Worm (Caenorhabditis elegans) whole organism, mixed stage, embryonic: ENCODE data around the gene srx-84.

Experiments used
- blmp-1 ChIP-seq: fragments of 150-350 bp; optimal IDR thresholded peaks from 2 replicates; lab custom pipeline; 2014; ENCODE audit warnings: missing biosample characterization, missing genetic modification characterization
- ceh-43 ChIP-seq: fragments of 200-800 bp; sonication (Bioruptor generic); optimal IDR thresholded peaks from 2 replicates; lab custom pipeline; 2018; ENCODE audit warnings: mild to moderate bottlenecking, missing genetic modification characterization, moderate library complexity, missing compliant biosample characterization
- lin-13 ChIP-seq: fragments of 150-350 bp; optimal IDR thresholded peaks from 2 replicates; lab custom pipeline; 2014; ENCODE audit warnings: missing biosample characterization, missing genetic modification characterization
- lin-32 ChIP-seq: fragments of 200-800 bp; sonication (Bioruptor generic); optimal IDR thresholded peaks from 2 replicates; lab custom pipeline; 2018; ENCODE audit warnings: mild to moderate bottlenecking, missing genetic modification characterization, missing compliant biosample characterization
- lsy-2 ChIP-seq: fragments of 150-350 bp; optimal IDR thresholded peaks from 2 replicates; lab custom pipeline; 2014; ENCODE audit warnings: missing biosample characterization, missing genetic modification characterization
- mep-1 ChIP-seq: fragments of 150-350 bp; optimal IDR thresholded peaks from 2 replicates; lab custom pipeline; 2017; ENCODE audit warnings: missing biosample characterization, missing genetic modification reagents, missing genetic modification characterization, inconsistent platforms
- nhr-12 ChIP-seq: fragments of 150-350 bp; optimal IDR thresholded peaks from 2 replicates; lab custom pipeline; 2014; ENCODE audit warnings: missing biosample characterization, missing genetic modification characterization
- nhr-76 ChIP-seq: sonication (generic microtip); optimal IDR thresholded peaks from 2 replicates; lab custom pipeline; 2017; ENCODE audit warnings: missing biosample characterization, missing genetic modification characterization
- pha-4 ChIP-seq: fragments of 150-350 bp; optimal IDR thresholded peaks from 2 replicates; lab custom pipeline; 2018; ENCODE audit warnings: missing biosample characterization, missing genetic modification reagents, missing genetic modification characterization
- tbx-8 ChIP-seq: fragments of 200-800 bp; sonication (Bioruptor generic); optimal IDR thresholded peaks from 2 replicates; lab custom pipeline; 2018; ENCODE audit warnings: mild to moderate bottlenecking, missing genetic modification characterization, moderate library complexity, missing compliant biosample characterization
- unc-62 ChIP-seq: fragments of 150-350 bp; optimal IDR thresholded peaks from 2 replicates; lab custom pipeline; 2014; ENCODE audit warnings: missing biosample characterization, missing genetic modification reagents, missing genetic modification characterization
- ztf-11 ChIP-seq: fragments of 150-350 bp; optimal IDR thresholded peaks from 2 replicates; lab custom pipeline; 2014; ENCODE audit warnings: missing biosample characterization, missing genetic modification characterization

ce11 chrV:11638634-11639117, 39.8 kb downstream of the srx-84 start:
- TF ChIP-seq mep-1 (no peak), lsy-2 (tag; lab: Kevin White, UChicago) (no peak), blmp-1 (tag; lab: Kevin White, UChicago) (no peak), ztf-11 (tag; lab: Kevin White, UChicago) (no peak), lin-32 (GFP tag; lab: Kevin White, UChicago) (no peak), nhr-12 (no peak), tbx-8 (GFP tag; lab: Kevin White, UChicago) (no peak), lin-13 (tag; lab: Kevin White, UChicago) (no peak), nhr-76 (tag; lab: Kevin White, UChicago) (no peak), pha-4 (tag; lab: Kevin White, UChicago) (peak; percentile 34), unc-62 (GFP tag; lab: Kevin White, UChicago) (no peak), ceh-43 (no peak)
